Fruit fly (Drosophila melanogaster): ENCODE measurements around the gene ed.

Gene ed

DNA sequence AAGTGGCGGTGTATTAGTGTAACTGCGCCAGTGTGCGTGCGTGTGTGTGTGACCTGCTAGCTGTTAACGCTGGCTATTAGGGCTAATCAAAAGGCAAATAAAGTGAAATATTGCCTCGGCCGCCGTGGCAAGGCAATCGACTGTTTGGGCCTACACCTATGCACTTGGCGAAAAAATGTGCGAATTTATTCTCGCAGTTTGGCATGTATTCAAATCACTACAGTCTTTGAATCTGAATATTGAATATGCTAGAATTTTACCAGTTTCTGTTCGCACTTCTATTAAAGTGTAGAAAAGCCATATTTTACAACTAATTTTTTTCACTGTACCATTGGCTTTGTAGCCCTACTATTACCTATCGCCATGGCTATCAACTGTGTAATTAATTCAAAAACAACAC, 49.6 kb downstream of the ed start (continued):
- TF ChIP-seq Fer3 (tag; optimal IDR thresholded peaks at IDR 0.05) (peak; percentile 36), Hsf (GFP tag; optimal IDR thresholded peaks at IDR 0.05) (peak; percentile 59), CG3163 (GFP tag; optimal IDR thresholded peaks at IDR 0.05) (peak; percentile 55), CG31365 (tag; optimal IDR thresholded peaks at IDR 0.05) (no peak), dm (GFP tag; optimal IDR thresholded peaks at IDR 0.05) (no peak), CG9932 (GFP tag; IDR thresholded peaks at IDR 0.05) (peak; percentile 66), CG2889 (GFP tag; IDR thresholded peaks at IDR 0.05) (peak; percentile 80), crc (GFP tag; optimal IDR thresholded peaks at IDR 0.05) (no peak), Blimp-1 (GFP tag; optimal IDR thresholded peaks at IDR 0.05) (peak; percentile 60), klu (GFP tag; IDR thresholded peaks at IDR 0.05) (peak; percentile 69), CG6175 (GFP tag; IDR thresholded peaks at IDR 0.05) (peak; percentile 64; the same call in 1 of the 3 replicates), CG10209 (GFP tag; optimal IDR thresholded peaks at IDR 0.05) (peak; percentile 72), tna (GFP tag; IDR thresholded peaks at IDR 0.05; ENCODE audit: partially characterized antibody) (no peak), Hmx (GFP tag; optimal IDR thresholded peaks at IDR 0.05) (no peak), ham (GFP tag; IDR thresholded peaks at IDR 0.05) (peak; percentile 38; the same call in 1 of the 2 replicates), fd102C (GFP tag; optimal IDR thresholded peaks at IDR 0.05) (no peak), CG8290 (GFP tag; optimal IDR thresholded peaks at IDR 0.05) (no peak), CG8290 (tag; optimal IDR thresholded peaks at IDR 0.05) (peak in 1 of 2 experiments; percentile 17), bowl (GFP tag; IDR thresholded peaks at IDR 0.05) (peak; percentile 66; the same call in 1 of the 2 replicates), CG18764 (GFP tag; optimal IDR thresholded peaks at IDR 0.05) (peak; percentile 33), CG6654 (GFP tag; optimal IDR thresholded peaks at IDR 0.05) (peak; percentile 8), CG5245 (GFP tag; optimal IDR thresholded peaks at IDR 0.05) (peak; percentile 47), en (GFP tag; optimal IDR thresholded peaks at IDR 0.05) (peak; percentile 30), stwl (tag; optimal IDR thresholded peaks at IDR 0.05) (no peak), CG15073 (GFP tag; optimal IDR thresholded peaks at IDR 0.05) (peak; percentile 25), CG11398 (GFP tag; optimal IDR thresholded peaks at IDR 0.05) (peak; percentile 65), pzg (GFP tag; optimal IDR thresholded peaks at IDR 0.05) (no peak), E2f2 (GFP tag; IDR thresholded peaks at IDR 0.05) (peak; percentile 53), gfzf (GFP tag; optimal IDR thresholded peaks at IDR 0.05) (no peak), kah (GFP tag; optimal IDR thresholded peaks at IDR 0.05) (peak; percentile 7), CG9876 (GFP tag; optimal IDR thresholded peaks at IDR 0.05) (peak; percentile 76), Hmr (GFP tag; optimal IDR thresholded peaks at IDR 0.05) (peak; percentile 83), hb (GFP tag; IDR thresholded peaks at IDR 0.05; ENCODE audit: partially characterized antibody) (no peak), ap (GFP tag; IDR thresholded peaks at IDR 0.05) (peak; percentile 63), bab2 (GFP tag; optimal IDR thresholded peaks at IDR 0.05) (peak; percentile 44), Ravus (GFP tag; IDR thresholded peaks at IDR 0.05) (peak; percentile 60), Sox102F (GFP tag; optimal IDR thresholded peaks at IDR 0.05) (peak; percentile 92), CG1233 (GFP tag; optimal IDR thresholded peaks at IDR 0.05) (peak; percentile 52), CG3995 (GFP tag; optimal IDR thresholded peaks at IDR 0.05) (no peak), CG10565 (GFP tag; optimal IDR thresholded peaks at IDR 0.05) (no peak), insv (GFP tag; optimal IDR thresholded peaks at IDR 0.05) (no peak), trem (tag; optimal IDR thresholded peaks at IDR 0.05) (no peak), maf-S (GFP tag; optimal IDR thresholded peaks at IDR 0.05) (peak; percentile 74), Hand (GFP tag; optimal IDR thresholded peaks at IDR 0.05) (peak; percentile 61), psq (GFP tag; optimal IDR thresholded peaks at IDR 0.05) (no peak), CG4730 (GFP tag; IDR thresholded peaks at IDR 0.05) (peak; percentile 76), CoRest (tag; optimal IDR thresholded peaks at IDR 0.05) (peak; percentile 75), CG7745 (tag; optimal IDR thresholded peaks at IDR 0.05) (no peak), inv (GFP tag; IDR thresholded peaks at IDR 0.05; ENCODE audit: partially characterized antibody) (no peak), CG17829 (tag; optimal IDR thresholded peaks at IDR 0.05) (peak; percentile 48), tap (tag; optimal IDR thresholded peaks at IDR 0.05) (peak; percentile 56)
